Worm (Caenorhabditis elegans): Measurements from ENCODE around the gene cct-6.

ce11 chrIII:5840277-5840676 is 15.2 kb downstream of the cct-6 start:
- TF ChIP-seq ztf-29 (GFP tag; IDR thresholded peaks at IDR 0.05) (no peak), med-1 (GFP tag; optimal IDR thresholded peaks at IDR 0.05; ENCODE audit: insufficient read depth) (no peak), flt-1 (GFP tag; IDR thresholded peaks at IDR 0.05) (no peak), tab-1 (GFP tag; IDR thresholded peaks at IDR 0.05) (no peak), ref-1 (GFP tag; conservative IDR thresholded peaks at IDR 0.05) (no peak), T22C8.4 (GFP tag; IDR thresholded peaks at IDR 0.05) (no peak), klf-2 (GFP tag; conservative IDR thresholded peaks at IDR 0.05) (no peak), cog-1 (tag; optimal IDR thresholded peaks at IDR 0.05) (no peak)
